Worm (Caenorhabditis elegans) whole organism, L4 larva: Measurements from ENCODE around the gene ZK637.4.

ENCODE experiments used
- F44E2.7 ChIP-seq: fragments of 200-800 bp; sonication (Bioruptor generic); IDR thresholded peaks from 2 replicates; pipeline ENCODE4 v2.1.2; 2022; ENCODE audit warnings: missing genetic modification characterization, missing compliant biosample characterization
- F49E8.2 ChIP-seq: sonication (generic microtip); optimal IDR thresholded peaks from 2 replicates; lab custom pipeline; 2016; ENCODE audit warnings: missing compliant biosample characterization, mild to moderate bottlenecking, missing genetic modification characterization, borderline replicate concordance
- R02D3.7 ChIP-seq: fragments of 150-350 bp; sonication (generic microtip); optimal IDR thresholded peaks from 3 replicates; lab custom pipeline; 2014; ENCODE audit warnings: missing biosample characterization, missing genetic modification characterization
- T20F7.1 ChIP-seq: fragments of 200-800 bp; sonication (Bioruptor generic); optimal IDR thresholded peaks from 2 replicates; lab custom pipeline; 2018; ENCODE audit warnings: mild to moderate bottlenecking, missing genetic modification characterization, missing compliant biosample characterization
- T26A8.4 ChIP-seq: fragments of 200-800 bp; sonication (Bioruptor generic); IDR thresholded peaks from 2 replicates; pipeline ENCODE4 v1.3.6; 2022; ENCODE audit warnings: missing genetic modification characterization, missing compliant biosample characterization
- aha-1 ChIP-seq: fragments of 150-350 bp; peaks from one replicate; lab custom pipeline; 2014; ENCODE audit warnings: missing biosample characterization, missing genetic modification characterization
- ama-1 ChIP-seq: fragments of 150-350 bp; optimal IDR thresholded peaks from 2 replicates; lab custom pipeline; 2014; ENCODE audit warnings: inconsistent platforms, mixed read lengths
- arid-1 ChIP-seq: fragments of 200-800 bp; sonication (Bioruptor generic); conservative IDR thresholded peaks from 2 replicates; pipeline ENCODE4 v1.3.6; 2022; ENCODE audit warnings: missing genetic modification reagents, missing genetic modification characterization, missing compliant biosample characterization
- attf-4 ChIP-seq: sonication (generic microtip); optimal IDR thresholded peaks from 3 replicates; lab custom pipeline; 2017; ENCODE audit warnings: missing biosample characterization, missing genetic modification characterization
- ceh-32 ChIP-seq: sonication (generic microtip); optimal IDR thresholded peaks from 2 replicates; lab custom pipeline; 2016; ENCODE audit warnings: mild to moderate bottlenecking, missing genetic modification characterization, missing compliant biosample characterization; ENCODE audit not compliant: poor library complexity
- ceh-44 ChIP-seq: fragments of 200-800 bp; sonication (Bioruptor generic); IDR thresholded peaks from 2 replicates; pipeline ENCODE4 v1.3.6; 2022; ENCODE audit warnings: missing genetic modification reagents, missing genetic modification characterization, missing compliant biosample characterization
- ces-1 ChIP-seq: fragments of 150-350 bp; sonication (generic microtip); optimal IDR thresholded peaks from 4 replicates; lab custom pipeline; 2014; ENCODE audit warnings: missing biosample characterization, missing genetic modification reagents, missing genetic modification characterization
- dmd-8 ChIP-seq: fragments of 200-800 bp; sonication (Bioruptor generic); IDR thresholded peaks from 2 replicates; pipeline ENCODE4 v1.3.6; 2022; ENCODE audit warnings: missing genetic modification characterization, missing compliant biosample characterization
- dmd-9 ChIP-seq: fragments of 200-800 bp; sonication (Bioruptor generic); IDR thresholded peaks from 2 replicates; pipeline ENCODE4 v1.3.6; 2022; ENCODE audit warnings: missing genetic modification reagents, missing genetic modification characterization, missing compliant biosample characterization
- dpl-1 ChIP-seq: fragments of 150-350 bp; optimal IDR thresholded peaks from 2 replicates; lab custom pipeline; 2014; ENCODE audit warnings: missing biosample characterization, missing genetic modification reagents, missing genetic modification characterization
- dve-1 ChIP-seq: sonication (generic microtip); optimal IDR thresholded peaks from 2 replicates; lab custom pipeline; 2017; ENCODE audit warnings: antibody characterized with exemption, mild to moderate bottlenecking, missing genetic modification characterization, missing compliant biosample characterization; ENCODE audit not compliant: insufficient read depth
- egl-43 ChIP-seq: fragments of 200-800 bp; sonication (Bioruptor generic); IDR thresholded peaks from 2 replicates; pipeline ENCODE4 v1.3.6; 2022; ENCODE audit warnings: missing genetic modification reagents, missing genetic modification characterization, missing compliant biosample characterization
- fos-1 ChIP-seq: fragments of 150-350 bp; optimal IDR thresholded peaks from 2 replicates; lab custom pipeline; 2014; ENCODE audit warnings: missing biosample characterization, missing genetic modification characterization
- hlh-30 ChIP-seq: sonication (generic microtip); optimal IDR thresholded peaks from 2 replicates; lab custom pipeline; 2017; ENCODE audit warnings: antibody characterized with exemption, mild to moderate bottlenecking, missing genetic modification characterization, missing compliant biosample characterization; ENCODE audit not compliant: insufficient read depth
- lin-1 ChIP-seq: fragments of 200-800 bp; sonication (Bioruptor generic); IDR thresholded peaks from 2 replicates; pipeline ENCODE4 v1.3.6; 2022; ENCODE audit warnings: missing genetic modification reagents, missing genetic modification characterization, missing compliant biosample characterization
- lin-38 ChIP-seq: fragments of 200-800 bp; sonication (Bioruptor generic); IDR thresholded peaks from 2 replicates; pipeline ENCODE4 v1.3.6; 2022; ENCODE audit warnings: missing genetic modification reagents, missing genetic modification characterization, missing compliant biosample characterization
- lir-3 ChIP-seq: sonication (generic microtip); optimal IDR thresholded peaks from 2 replicates; lab custom pipeline; 2016; ENCODE audit warnings: mild to moderate bottlenecking, missing genetic modification characterization, missing compliant biosample characterization
- lsy-2 ChIP-seq, 2 experiments: fragments of 150-350 bp in 1 of 2; sonication (generic microtip) in 1 of 2; optimal IDR thresholded peaks; 2 replicates each; lab custom pipeline; 2014 to 2017; ENCODE audit warnings: missing biosample characterization in 2 of 2, missing genetic modification characterization in 2 of 2
- mdl-1 ChIP-seq, 2 experiments: fragments of 150-350 bp in 1 of 2; sonication (generic microtip) in 1 of 2; optimal IDR thresholded peaks; 2 replicates each; lab custom pipeline; 2014 to 2017; ENCODE audit warnings: missing biosample characterization in 2 of 2, missing genetic modification characterization in 2 of 2
- mep-1 ChIP-seq: fragments of 150-350 bp; sonication (generic microtip); optimal IDR thresholded peaks from 3 replicates; lab custom pipeline; 2014; ENCODE audit warnings: missing biosample characterization, missing genetic modification characterization
- mes-2 ChIP-seq: sonication (generic microtip); optimal IDR thresholded peaks from 2 replicates; lab custom pipeline; 2016; ENCODE audit warnings: missing genotype, mild to moderate bottlenecking, missing genetic modification characterization, missing compliant biosample characterization; ENCODE audit not compliant: poor library complexity, severe bottlenecking
- nhr-102 ChIP-seq: sonication (generic microtip); optimal IDR thresholded peaks from 2 replicates; lab custom pipeline; 2016; ENCODE audit warnings: mild to moderate bottlenecking, missing genetic modification characterization, moderate library complexity, missing compliant biosample characterization
- nhr-11 ChIP-seq: fragments of 150-350 bp; optimal IDR thresholded peaks from 2 replicates; lab custom pipeline; 2014; ENCODE audit warnings: missing biosample characterization, missing genetic modification characterization
- nhr-28 ChIP-seq: fragments of 150-350 bp; optimal IDR thresholded peaks from 2 replicates; lab custom pipeline; 2014; ENCODE audit warnings: missing biosample characterization, missing genetic modification characterization
- nhr-76 ChIP-seq: fragments of 150-350 bp; optimal IDR thresholded peaks from 2 replicates; lab custom pipeline; 2014; ENCODE audit warnings: missing biosample characterization, missing genetic modification characterization
- pqm-1 ChIP-seq: sonication (generic microtip); optimal IDR thresholded peaks from 2 replicates; lab custom pipeline; 2017; ENCODE audit warnings: missing biosample characterization, missing genetic modification characterization
- rbr-2 ChIP-seq: sonication (generic microtip); optimal IDR thresholded peaks from 2 replicates; lab custom pipeline; 2016; ENCODE audit warnings: missing genotype, missing genetic modification characterization, missing compliant biosample characterization
- set-16 ChIP-seq: fragments of 200-800 bp; sonication (Bioruptor generic); IDR thresholded peaks from 2 replicates; pipeline ENCODE4 v1.3.6; 2022; ENCODE audit warnings: missing genetic modification reagents, missing genetic modification characterization, missing compliant biosample characterization
- snpc-4 ChIP-seq: fragments of 150-350 bp; optimal IDR thresholded peaks from 2 replicates; lab custom pipeline; 2014; ENCODE audit warnings: missing biosample characterization, missing genetic modification characterization
- unc-39 ChIP-seq: sonication (generic microtip); optimal IDR thresholded peaks from 2 replicates; lab custom pipeline; 2017; ENCODE audit warnings: missing biosample characterization, missing genetic modification characterization
- unc-62 ChIP-seq, 3 experiments: fragments of 150-350 bp in 1 of 3; sonication (generic microtip); optimal IDR thresholded peaks in 2 of 3; peaks in 1 of 3; 1 replicate in 1 of 3; 2 replicates in 2 of 3; lab custom pipeline; 2014 to 2017; ENCODE audit warnings: missing biosample characterization in 3 of 3, missing genetic modification characterization in 3 of 3, missing genetic modification reagents in 3 of 3, missing genotype in 1 of 3
- vab-7 ChIP-seq: fragments of 200-800 bp; sonication (Bioruptor generic); IDR thresholded peaks from 2 replicates; pipeline ENCODE4 v1.3.6; 2022; ENCODE audit warnings: missing genetic modification reagents, missing genetic modification characterization, missing compliant biosample characterization
- zag-1 ChIP-seq: fragments of 150-350 bp; optimal IDR thresholded peaks from 2 replicates; lab custom pipeline; 2014; ENCODE audit warnings: missing biosample characterization, missing genetic modification characterization
- zip-11 ChIP-seq: fragments of 200-800 bp; sonication (Bioruptor generic); IDR thresholded peaks from 2 replicates; pipeline ENCODE4 v1.3.6; 2022; ENCODE audit warnings: missing genetic modification characterization, missing compliant biosample characterization
- ztf-7 ChIP-seq: fragments of 150-350 bp; optimal IDR thresholded peaks from 2 replicates; lab custom pipeline; 2014; ENCODE audit warnings: missing biosample characterization, missing genetic modification characterization

The ZK637.4 gene

ce11 chrIII:8893464-8893863 is at the start of gene ZK637.4:
TSS of gene ZK637.4 (plus strand) at chrIII:8893764.
- TF ChIP-seq F44E2.7 (GFP tag; lab: Robert Waterston, UW), result no peak
- TF ChIP-seq egl-43 (GFP tag; lab: Robert Waterston, UW), result no peak
- TF ChIP-seq lir-3 (tag; lab: Kevin White, UChicago), result no peak
- no peak for TF ChIP-seq lin-1 (GFP tag; lab: Robert Waterston, UW)
- TF ChIP-seq snpc-4 (tag; lab: Kevin White, UChicago), result no peak
- TF ChIP-seq dmd-8, result no peak
- no peak for TF ChIP-seq attf-4 (tag; lab: Kevin White, UChicago)
- TF ChIP-seq mdl-1 (tag; optimal IDR thresholded peaks at IDR 0.05; lab: Kevin White, UChicago), result no peak
- no peak for TF ChIP-seq zip-11 (GFP tag; lab: Robert Waterston, UW)

- TF ChIP-seq ama-1 (lab: Kevin White, UChicago), result no peak
- TF ChIP-seq ceh-32 (tag; lab: Kevin White, UChicago), result no peak
- no peak for TF ChIP-seq aha-1 (tag; lab: Kevin White, UChicago)
- no peak for TF ChIP-seq lin-38
- no peak for TF ChIP-seq nhr-11
- no peak for TF ChIP-seq dmd-9 (GFP tag; lab: Robert Waterston, UW)
Observed at ce11 chrIII:8844137-8844536, 49.4 kb upstream of the ZK637.4 start.

ce11 chrIII:8845114-8845513 is 48.5 kb upstream of the ZK637.4 start, which contains the start of gene F44E2.6:
TSS of gene F44E2.6 (minus strand) at chrIII:8845214.
- TF ChIP-seq R02D3.7 (tag; lab: Kevin White, UChicago) (no peak), ces-1 (GFP tag; lab: Kevin White, UChicago) (no peak), T26A8.4 (no peak), ztf-7 (tag; lab: Kevin White, UChicago) (no peak), T20F7.1 (GFP tag; lab: Kevin White, UChicago) (no peak)
- TF ChIP-seq, all 104 proteins: peak for 0

ce11 chrIII:8847722-8848121 is 45.8 kb upstream of the ZK637.4 start:
- TF ChIP-seq ceh-44 (GFP tag; lab: Robert Waterston, UW) (no peak), pqm-1 (tag; lab: Kevin White, UChicago) (peak; percentile 0), nhr-28 (tag; lab: Kevin White, UChicago) (peak; percentile 34), hlh-30 (tag; lab: Kevin White, UChicago) (peak; percentile 35), set-16 (no peak), rbr-2 (tag; lab: Kevin White, UChicago) (peak; percentile 42), lin-38 (peak; percentile 95), unc-62 (GFP tag; optimal IDR thresholded peaks at IDR 0.05 in 1 of 2; lab: Kevin White, UChicago) (no peak), unc-62 (tag; optimal IDR thresholded peaks at IDR 0.05; lab: Kevin White, UChicago) (no peak), dpl-1 (peak; percentile 74), mep-1 (peak; percentile 39), dve-1 (peak; percentile 38), lsy-2 (tag; optimal IDR thresholded peaks at IDR 0.05; lab: Kevin White, UChicago) (peak in 1 of 2 experiments; percentile 82), mes-2 (tag; lab: Kevin White, UChicago) (peak; percentile 84)

- TF ChIP-seq zag-1 (no peak), attf-4 (tag; lab: Kevin White, UChicago) (no peak), lir-3 (tag; lab: Kevin White, UChicago) (no peak), fos-1 (tag; lab: Kevin White, UChicago) (no peak), vab-7 (no peak), nhr-102 (no peak), F49E8.2 (tag; lab: Kevin White, UChicago) (no peak), nhr-76 (tag; lab: Kevin White, UChicago) (no peak), unc-39 (tag; lab: Kevin White, UChicago) (no peak), arid-1 (no peak)
Observed at ce11 chrIII:8848372-8848771, 45.2 kb upstream of the ZK637.4 start, which contains the start of gene F44E2.7. TSS of gene F44E2.7 (minus strand) at chrIII:8848472.
